Worm (Caenorhabditis elegans) whole organism, mixed stage, embryonic: ENCODE results near the gene R09A8.1.

ENCODE experiments used
- nhr-76 ChIP-seq: sonication (generic microtip); optimal IDR thresholded peaks from 2 replicates; lab custom pipeline; 2017; ENCODE audit warnings: missing biosample characterization, missing genetic modification characterization
- unc-62 ChIP-seq: fragments of 150-350 bp; optimal IDR thresholded peaks from 2 replicates; lab custom pipeline; 2014; ENCODE audit warnings: missing biosample characterization, missing genetic modification reagents, missing genetic modification characterization

DNA sequence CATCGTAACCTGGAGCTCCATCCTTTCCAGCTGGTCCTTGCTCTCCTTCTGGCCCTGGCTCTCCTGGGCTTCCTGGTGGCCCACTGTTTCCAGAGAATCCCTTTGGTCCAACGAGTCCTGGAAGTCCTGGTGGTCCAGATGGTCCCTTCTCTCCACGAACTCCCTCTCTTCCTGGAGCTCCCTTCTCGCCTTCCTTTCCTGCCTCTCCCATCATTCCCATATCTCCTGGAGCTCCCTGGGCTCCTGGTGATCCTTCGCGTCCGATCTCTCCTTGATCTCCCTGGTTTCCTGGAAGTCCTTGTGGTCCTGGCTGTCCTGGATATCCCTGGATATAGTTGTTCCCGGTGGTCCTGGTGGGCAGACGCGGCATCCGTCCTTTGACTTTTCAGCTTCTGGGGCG is 22.7 kb downstream of the R09A8.1 start:
- TF ChIP-seq unc-62 (GFP tag; lab: Kevin White, UChicago) (no peak), nhr-76 (tag; lab: Kevin White, UChicago) (no peak)
